Worm (Caenorhabditis elegans) whole organism, L1 larva: Measurements from ENCODE around the gene F55C5.10.
A peak's percentile ranks its signal among the peaks of the same experiment; 100 is the strongest.

Source experiments
- F16B12.6 ChIP-seq: fragments of 150-350 bp; optimal IDR thresholded peaks from 2 replicates; lab custom pipeline; 2014; ENCODE audit warnings: missing biosample characterization, missing genetic modification characterization
- Y116A8C.19 ChIP-seq: sonication (generic microtip); optimal IDR thresholded peaks from 2 replicates; lab custom pipeline; 2016; ENCODE audit warnings: missing compliant biosample characterization, missing genetic modification characterization, borderline replicate concordance
- aha-1 ChIP-seq: fragments of 150-350 bp; optimal IDR thresholded peaks from 2 replicates; lab custom pipeline; 2014; ENCODE audit warnings: missing biosample characterization, missing genetic modification characterization
- aly-2 ChIP-seq: fragments of 150-350 bp; optimal IDR thresholded peaks from 2 replicates; lab custom pipeline; 2014; ENCODE audit warnings: missing biosample characterization, missing genetic modification characterization
- blmp-1 ChIP-seq: fragments of 150-350 bp; optimal IDR thresholded peaks from 2 replicates; lab custom pipeline; 2014; ENCODE audit warnings: missing biosample characterization, missing genetic modification characterization
- ceh-63 ChIP-seq: fragments of 200-800 bp; sonication (Bioruptor generic); optimal IDR thresholded peaks from 2 replicates; lab custom pipeline; 2018; ENCODE audit warnings: mild to moderate bottlenecking, missing genetic modification characterization, missing compliant biosample characterization
- ceh-8 ChIP-seq: fragments of 200-800 bp; sonication (Bioruptor generic); optimal IDR thresholded peaks from 2 replicates; lab custom pipeline; 2018; ENCODE audit warnings: mild to moderate bottlenecking, missing genetic modification characterization, moderate library complexity, missing compliant biosample characterization
- ces-1 ChIP-seq: fragments of 150-350 bp; optimal IDR thresholded peaks from 2 replicates; lab custom pipeline; 2014; ENCODE audit warnings: missing biosample characterization, missing genetic modification reagents, missing genetic modification characterization
- dpl-1 ChIP-seq, 3 experiments: fragments of 150-350 bp in 2 of 3; sonication (generic microtip) in 1 of 3; optimal IDR thresholded peaks; 2 replicates each; lab custom pipeline; 2014 to 2017; ENCODE audit warnings: missing biosample characterization in 3 of 3, missing genetic modification characterization in 3 of 3, missing genetic modification reagents in 3 of 3
- egl-13 ChIP-seq: sonication (generic microtip); optimal IDR thresholded peaks from 2 replicates; lab custom pipeline; 2016; ENCODE audit warnings: missing genotype, missing genetic modification reagents, missing genetic modification characterization, missing compliant biosample characterization
- egl-27 ChIP-seq, 2 experiments: fragments of 150-350 bp in 1 of 2; sonication (generic microtip); optimal IDR thresholded peaks; 3 replicates each; lab custom pipeline; 2017 to 2018; ENCODE audit warnings: missing biosample characterization in 2 of 2, missing genetic modification characterization in 2 of 2, missing genetic modification reagents in 2 of 2
- elt-2 ChIP-seq: sonication (generic microtip); optimal IDR thresholded peaks from 2 replicates; lab custom pipeline; 2016; ENCODE audit warnings: missing genetic modification characterization, mild to moderate bottlenecking, inconsistent platforms, missing compliant biosample characterization, missing genetic modification reagents
- elt-3 ChIP-seq, 6 experiments: fragments of 150-350 bp in 1 of 6; sonication (generic microtip); optimal IDR thresholded peaks; 2 replicates each; lab custom pipeline; 2017 to 2018; ENCODE audit warnings: missing biosample characterization in 6 of 6, missing genetic modification characterization in 6 of 6, inconsistent platforms in 1 of 6
- ets-5 ChIP-seq: fragments of 200-800 bp; sonication (Bioruptor generic); IDR thresholded peaks from 2 replicates; pipeline ENCODE4 v1.3.6; 2022; ENCODE audit warnings: missing genetic modification characterization, missing compliant biosample characterization
- fos-1 ChIP-seq: fragments of 150-350 bp; optimal IDR thresholded peaks from 2 replicates; lab custom pipeline; 2014; ENCODE audit warnings: missing biosample characterization, missing genetic modification characterization
- grh-1 ChIP-seq: fragments of 200-800 bp; sonication (Bioruptor generic); IDR thresholded peaks from 2 replicates; pipeline ENCODE4 v1.3.6; 2022; ENCODE audit warnings: missing genetic modification reagents, missing genetic modification characterization, missing compliant biosample characterization
- hlh-4 ChIP-seq: sonication (generic microtip); optimal IDR thresholded peaks from 2 replicates; lab custom pipeline; 2016; ENCODE audit warnings: mild to moderate bottlenecking, missing genetic modification characterization, missing compliant biosample characterization
- hpl-2 ChIP-seq: fragments of 150-350 bp; optimal IDR thresholded peaks from 2 replicates; lab custom pipeline; 2014; ENCODE audit warnings: missing biosample characterization, missing genetic modification reagents, missing genetic modification characterization
- irx-1 ChIP-seq: sonication (generic microtip); optimal IDR thresholded peaks from 2 replicates; lab custom pipeline; 2016; ENCODE audit warnings: missing genetic modification characterization, missing compliant biosample characterization
- jun-1 ChIP-seq: fragments of 150-350 bp; optimal IDR thresholded peaks from 2 replicates; lab custom pipeline; 2014; ENCODE audit warnings: missing biosample characterization, missing genetic modification reagents, missing genetic modification characterization
- lin-13 ChIP-seq: fragments of 150-350 bp; optimal IDR thresholded peaks from 2 replicates; lab custom pipeline; 2014; ENCODE audit warnings: missing biosample characterization, missing genetic modification reagents, missing genetic modification characterization
- lin-14 ChIP-seq: fragments of 200-800 bp; sonication (Bioruptor generic); optimal IDR thresholded peaks from 2 replicates; lab custom pipeline; 2018; ENCODE audit warnings: mild to moderate bottlenecking, missing genetic modification characterization, moderate library complexity, missing compliant biosample characterization
- lin-15B ChIP-seq: fragments of 150-350 bp; sonication (generic microtip); optimal IDR thresholded peaks from 3 replicates; lab custom pipeline; 2014; ENCODE audit warnings: missing biosample characterization, missing genetic modification characterization
- lin-39 ChIP-seq: fragments of 150-350 bp; optimal IDR thresholded peaks from 2 replicates; lab custom pipeline; 2014; ENCODE audit warnings: missing biosample characterization, missing genetic modification reagents, missing genetic modification characterization
- lsy-2 ChIP-seq, 2 experiments: fragments of 150-350 bp; optimal IDR thresholded peaks; 2 replicates each; lab custom pipeline; 2014; ENCODE audit warnings: missing biosample characterization in 2 of 2, missing genetic modification characterization in 2 of 2
- nhr-11 ChIP-seq: fragments of 150-350 bp; optimal IDR thresholded peaks from 2 replicates; lab custom pipeline; 2014; ENCODE audit warnings: missing biosample characterization, missing genetic modification characterization
- nhr-19 ChIP-seq: fragments of 200-800 bp; sonication (Bioruptor generic); conservative IDR thresholded peaks from 2 replicates; pipeline ENCODE4 v1.3.6; 2022; ENCODE audit warnings: missing genetic modification characterization, missing compliant biosample characterization
- nhr-20 ChIP-seq: sonication (generic microtip); optimal IDR thresholded peaks from 2 replicates; lab custom pipeline; 2016; ENCODE audit warnings: mild to moderate bottlenecking, missing genetic modification characterization, missing compliant biosample characterization
- nhr-237 ChIP-seq: fragments of 150-350 bp; optimal IDR thresholded peaks from 2 replicates; lab custom pipeline; 2014; ENCODE audit warnings: missing biosample characterization, missing genetic modification characterization
- nhr-47 ChIP-seq: sonication (generic microtip); optimal IDR thresholded peaks from 2 replicates; lab custom pipeline; 2016; ENCODE audit warnings: mild to moderate bottlenecking, missing genetic modification characterization, moderate library complexity, missing compliant biosample characterization
- nhr-71 ChIP-seq: sonication (generic microtip); optimal IDR thresholded peaks from 2 replicates; lab custom pipeline; 2016; ENCODE audit warnings: mild to moderate bottlenecking, missing genetic modification characterization, moderate library complexity, missing compliant biosample characterization
- nhr-76 ChIP-seq: sonication (generic microtip); optimal IDR thresholded peaks from 2 replicates; lab custom pipeline; 2017; ENCODE audit warnings: missing biosample characterization, missing genetic modification characterization
- nhr-85 ChIP-seq: sonication (generic microtip); peaks from one replicate; lab custom pipeline; 2016; ENCODE audit warnings: missing genetic modification characterization, inconsistent platforms, missing compliant biosample characterization
- nhr-90 ChIP-seq: sonication (generic microtip); optimal IDR thresholded peaks from 2 replicates; lab custom pipeline; 2016; ENCODE audit warnings: mild to moderate bottlenecking, missing genetic modification characterization, missing compliant biosample characterization; ENCODE audit not compliant: poor library complexity
- pag-3 ChIP-seq: sonication (generic microtip); optimal IDR thresholded peaks from 2 replicates; lab custom pipeline; 2017; ENCODE audit warnings: missing genetic modification characterization, mild to moderate bottlenecking, missing compliant biosample characterization, antibody characterized with exemption, borderline replicate concordance; ENCODE audit not compliant: insufficient read depth
- skn-1 ChIP-seq: fragments of 150-350 bp; optimal IDR thresholded peaks from 2 replicates; lab custom pipeline; 2014; ENCODE audit warnings: missing biosample characterization, missing genetic modification characterization
- swsn-7 ChIP-seq: sonication (generic microtip); optimal IDR thresholded peaks from 2 replicates; lab custom pipeline; 2016; ENCODE audit warnings: missing genetic modification characterization, missing compliant biosample characterization
- tbx-2 ChIP-seq: sonication (generic microtip); optimal IDR thresholded peaks from 2 replicates; lab custom pipeline; 2016; ENCODE audit warnings: missing genetic modification characterization, missing compliant biosample characterization
- tlp-1 ChIP-seq: fragments of 150-350 bp; optimal IDR thresholded peaks from 2 replicates; lab custom pipeline; 2014; ENCODE audit warnings: missing biosample characterization, missing genetic modification characterization
- unc-30 ChIP-seq: sonication (generic microtip); optimal IDR thresholded peaks from 2 replicates; lab custom pipeline; 2017; ENCODE audit warnings: missing biosample characterization, missing genetic modification characterization
- unc-86 ChIP-seq: sonication (generic microtip); optimal IDR thresholded peaks from 2 replicates; lab custom pipeline; 2016; ENCODE audit warnings: missing genetic modification characterization, missing compliant biosample characterization
- unc-98 ChIP-seq: fragments of 200-800 bp; sonication (Bioruptor generic); IDR thresholded peaks from 2 replicates; pipeline ENCODE4 v1.3.6; 2022; ENCODE audit warnings: missing genetic modification characterization, missing compliant biosample characterization

F55C5.10 gene

DNA sequence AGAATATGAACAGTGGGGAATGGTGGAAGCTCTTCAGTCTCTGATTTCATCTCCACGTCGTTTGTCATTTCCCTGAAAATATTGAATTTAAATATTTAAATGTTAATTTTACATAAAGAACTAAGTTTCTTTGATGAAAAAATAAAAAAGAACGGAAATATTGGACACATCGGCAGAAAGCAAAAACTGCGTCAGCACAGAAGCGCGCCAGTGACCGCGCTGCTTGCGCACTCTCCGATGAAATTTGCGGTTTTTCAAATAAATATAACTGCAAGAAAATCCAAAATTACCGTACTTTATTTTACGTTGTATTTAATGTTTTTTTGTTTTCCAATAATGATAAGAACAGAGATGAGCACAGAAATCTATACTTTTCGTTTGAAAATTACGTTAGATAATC is 8.3 kb downstream of the F55C5.10 start, which contains the start of the genes srpa-68 and srh-16 (continued):
- peak; percentile 93 for TF ChIP-seq swsn-7 (tag; lab: Kevin White, UChicago)
- TF ChIP-seq nhr-76 (tag; lab: Kevin White, UChicago) = no peak
- no peak for TF ChIP-seq pag-3 (tag; lab: Kevin White, UChicago)
- no peak for TF ChIP-seq egl-27 (tag; optimal IDR thresholded peaks at IDR 0.05; lab: Kevin White, UChicago)
- no peak for TF ChIP-seq Y116A8C.19
- peak; percentile 58 for TF ChIP-seq fos-1 (tag; lab: Kevin White, UChicago)
- TF ChIP-seq hlh-4 (tag; lab: Kevin White, UChicago) = peak; percentile 5
- peak; percentile 90 for TF ChIP-seq skn-1
- no peak for TF ChIP-seq tlp-1
- peak; percentile 95 for TF ChIP-seq nhr-90
- TF ChIP-seq lin-39 (tag; lab: Kevin White, UChicago) = peak; percentile 95
- peak; percentile 96 for TF ChIP-seq nhr-47 (tag; lab: Kevin White, UChicago)
- TF ChIP-seq unc-86 = peak; percentile 87
- TF ChIP-seq jun-1 (tag; lab: Kevin White, UChicago) = peak; percentile 78
- peak; percentile 72 for TF ChIP-seq blmp-1 (tag; lab: Kevin White, UChicago)
- TF ChIP-seq dpl-1 (GFP tag; optimal IDR thresholded peaks at IDR 0.05; lab: Kevin White, UChicago) = peak; percentile 98 to 99 (median 99)
- peak; percentile 52 for TF ChIP-seq hpl-2
- TF ChIP-seq lsy-2 (tag; optimal IDR thresholded peaks at IDR 0.05; lab: Kevin White, UChicago) = peak; percentile 94
- peak; percentile 82 for TF ChIP-seq aly-2 (tag; lab: Kevin White, UChicago)
- peak; percentile 27 for TF ChIP-seq aha-1
- peak; percentile 90 for TF ChIP-seq irx-1 (tag; lab: Kevin White, UChicago)
- TF ChIP-seq nhr-85 (tag; lab: Kevin White, UChicago) = peak; percentile 98
- TF ChIP-seq elt-2 (tag; lab: Kevin White, UChicago) = peak; percentile 86
- peak; percentile 45 for TF ChIP-seq F16B12.6 (tag; lab: Kevin White, UChicago)
- TF ChIP-seq ceh-63 (GFP tag; lab: Kevin White, UChicago) = no peak
- TF ChIP-seq nhr-237 = peak; percentile 38
- peak; percentile 88 for TF ChIP-seq egl-13 (tag; lab: Kevin White, UChicago)
- peak; percentile 91 for TF ChIP-seq nhr-11 (tag; lab: Kevin White, UChicago)
- TF ChIP-seq ceh-8 (GFP tag; lab: Kevin White, UChicago) = peak; percentile 89
- TF ChIP-seq unc-98 (GFP tag; lab: Robert Waterston, UW) = no peak; the same call in 1 of the 2 replicates
- TF ChIP-seq unc-30 = peak; percentile 41
- no peak for TF ChIP-seq ces-1 (GFP tag; lab: Kevin White, UChicago)
- TF ChIP-seq, all 84 proteins: peak for 65

DNA sequence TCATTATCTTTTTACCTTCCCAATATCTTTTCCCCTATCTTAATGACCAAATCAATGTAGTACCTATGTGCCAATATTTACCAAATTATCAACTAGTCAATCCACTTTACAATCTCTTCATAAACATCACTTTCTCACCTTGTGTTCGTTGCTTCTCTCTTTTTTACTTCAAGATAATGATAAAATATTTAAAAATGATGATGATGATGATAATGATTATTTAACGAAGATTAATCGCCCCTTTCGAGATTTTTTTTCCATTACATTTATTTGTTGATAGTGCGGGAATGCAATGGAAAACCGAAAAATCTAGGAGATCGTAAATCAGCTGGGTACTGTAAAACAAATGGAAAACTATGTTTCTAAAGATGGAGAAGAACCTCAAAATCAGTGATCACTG is 10.8 kb downstream of the F55C5.10 start:
- TF ChIP-seq blmp-1 (tag; lab: Kevin White, UChicago) (peak; percentile 54), nhr-90 (peak; percentile 4), nhr-71 (tag; lab: Kevin White, UChicago) (peak; percentile 44), lin-14 (GFP tag; lab: Kevin White, UChicago) (peak; percentile 42), nhr-20 (peak; percentile 18), lin-15B (tag; lab: Kevin White, UChicago) (no peak), lsy-2 (tag; optimal IDR thresholded peaks at IDR 0.05; lab: Kevin White, UChicago) (peak in 1 of 2 experiments; percentile 49), tbx-2 (tag; lab: Kevin White, UChicago) (peak; percentile 9), grh-1 (GFP tag; lab: Robert Waterston, UW) (0 out of 2 replicates have a peak, but pooled peaks have one; percentile 15), nhr-19 (GFP tag; lab: Robert Waterston, UW) (no peak), lin-13 (no peak), ets-5 (GFP tag; lab: Robert Waterston, UW) (no peak), nhr-85 (tag; lab: Kevin White, UChicago) (peak; percentile 69), elt-3 (tag; optimal IDR thresholded peaks at IDR 0.05; lab: Kevin White, UChicago) (peak in 2 of 6 experiments; percentile 58 to 79)
